Fruit fly (Drosophila melanogaster) whole organism, wandering third instar larva: ENCODE results near the gene bai.

ENCODE experiments used
- CrebA ChIP-seq: fragments of 200-800 bp; sonication (Bioruptor generic); optimal IDR thresholded peaks from 2 replicates; lab custom pipeline; 2016; ENCODE audit warnings: missing biosample characterization, mild to moderate bottlenecking, missing genetic modification characterization, borderline replicate concordance
- GATAd ChIP-seq: sonication (Bioruptor generic); optimal IDR thresholded peaks from 2 replicates; lab custom pipeline; 2016; ENCODE audit warnings: missing biosample characterization, missing genetic modification characterization
- HLH106 ChIP-seq: fragments of 200-800 bp; optimal IDR thresholded peaks from 3 replicates; lab custom pipeline; 2019; ENCODE audit warnings: missing biosample characterization, mild to moderate bottlenecking, missing genetic modification characterization, moderate library complexity
- Hnf4 ChIP-seq: fragments of 200-800 bp; sonication (Bioruptor generic); optimal IDR thresholded peaks from 2 replicates; lab custom pipeline; 2016; ENCODE audit warnings: missing biosample characterization, mild to moderate bottlenecking, missing genetic modification characterization
- Hr78 ChIP-seq: fragments of >200 bp; optimal IDR thresholded peaks from 2 replicates; lab custom pipeline; 2017; ENCODE audit warnings: missing biosample characterization, missing genetic modification characterization
- Hr83 ChIP-seq: fragments of 200-300 bp; sonication (Bioruptor generic); optimal IDR thresholded peaks from 2 replicates; lab custom pipeline; 2016; ENCODE audit warnings: missing biosample characterization, mild to moderate bottlenecking, missing genetic modification characterization, moderate library complexity; ENCODE audit not compliant: poor library complexity, severe bottlenecking
- Jra ChIP-seq: sonication (Bioruptor generic); optimal IDR thresholded peaks from 2 replicates; lab custom pipeline; 2016; ENCODE audit warnings: missing biosample characterization, missing genetic modification characterization
- Mio ChIP-seq: sonication (Bioruptor generic); optimal IDR thresholded peaks from 2 replicates; lab custom pipeline; 2016; ENCODE audit warnings: missing biosample characterization, missing genetic modification characterization
- Rel ChIP-seq, 2 experiments: fragments of 200-800 bp; sonication (Bioruptor generic) in 1 of 2; optimal IDR thresholded peaks; 2 replicates in 1 of 2; 3 replicates in 1 of 2; lab custom pipeline; 2016 to 2019; ENCODE audit warnings: mild to moderate bottlenecking in 2 of 2, missing biosample characterization in 2 of 2, missing genetic modification characterization in 2 of 2, moderate library complexity in 1 of 2
- Sp1 ChIP-seq: fragments of 200-800 bp; sonication (Bioruptor generic); optimal IDR thresholded peaks from 3 replicates; lab custom pipeline; 2019; ENCODE audit warnings: missing biosample characterization, mild to moderate bottlenecking, missing genetic modification characterization, moderate library complexity
- Vsx2 ChIP-seq: fragments of 200-300, 225-300 bp; sonication (Bioruptor generic); optimal IDR thresholded peaks from 2 replicates; lab custom pipeline; 2018; ENCODE audit warnings: missing biosample characterization, missing genetic modification characterization; ENCODE audit not compliant: partially characterized antibody
- dl ChIP-seq, 2 experiments: fragments of 175-275, 200-275 bp in 1 of 2; fragments of 200-275 bp in 1 of 2; sonication (Bioruptor generic); optimal IDR thresholded peaks; lab custom pipeline; 2018; ENCODE audit warnings: mild to moderate bottlenecking in 2 of 2, missing biosample characterization in 2 of 2, missing genetic modification characterization in 2 of 2, moderate library complexity in 2 of 2; ENCODE audit not compliant: partially characterized antibody in 2 of 2, insufficient read depth in 1 of 2
- dmrt93B ChIP-seq: fragments of 200-800 bp; sonication (Bioruptor generic); optimal IDR thresholded peaks from 2 replicates; lab custom pipeline; 2018; ENCODE audit warnings: missing biosample characterization, mild to moderate bottlenecking, missing genetic modification characterization
- dsf ChIP-seq: sonication (Bioruptor generic); optimal IDR thresholded peaks from 2 replicates; lab custom pipeline; 2016; ENCODE audit warnings: missing biosample characterization, missing genetic modification characterization, borderline replicate concordance
- foxo ChIP-seq, 2 experiments: fragments of 200-800 bp; sonication (Bioruptor generic); optimal IDR thresholded peaks; 2 replicates in 1 of 2; 3 replicates in 1 of 2; lab custom pipeline; 2016 to 2017; ENCODE audit warnings: missing biosample characterization in 2 of 2, missing genetic modification characterization in 2 of 2
- h ChIP-seq: fragments of 200-800 bp; sonication (Bioruptor generic); optimal IDR thresholded peaks from 3 replicates; lab custom pipeline; 2016; ENCODE audit warnings: missing biosample characterization, mild to moderate bottlenecking, missing genetic modification characterization
- pan ChIP-seq: fragments of >200 bp; optimal IDR thresholded peaks from 2 replicates; lab custom pipeline; 2017
- psq ChIP-seq: fragments of 200-800 bp; sonication (Bioruptor generic); optimal IDR thresholded peaks from 3 replicates; lab custom pipeline; 2017; ENCODE audit warnings: missing biosample characterization, mild to moderate bottlenecking, missing genetic modification characterization, moderate library complexity
- sage ChIP-seq: fragments of 200-800 bp; sonication (Bioruptor generic); optimal IDR thresholded peaks from 2 replicates; lab custom pipeline; 2016; ENCODE audit warnings: missing biosample characterization, mild to moderate bottlenecking, missing genetic modification characterization
- sv ChIP-seq: fragments of 200-800 bp; sonication (Bioruptor generic); optimal IDR thresholded peaks from 3 replicates; lab custom pipeline; 2016; ENCODE audit warnings: missing biosample characterization, missing genetic modification characterization
- tai ChIP-seq: sonication (Bioruptor generic); optimal IDR thresholded peaks from 2 replicates; lab custom pipeline; 2016; ENCODE audit warnings: missing biosample characterization, missing genetic modification characterization
- usp ChIP-seq: fragments of >200 bp; optimal IDR thresholded peaks from 2 replicates; lab custom pipeline; 2017; ENCODE audit warnings: missing biosample characterization, missing genetic modification characterization

Gene bai

DNA sequence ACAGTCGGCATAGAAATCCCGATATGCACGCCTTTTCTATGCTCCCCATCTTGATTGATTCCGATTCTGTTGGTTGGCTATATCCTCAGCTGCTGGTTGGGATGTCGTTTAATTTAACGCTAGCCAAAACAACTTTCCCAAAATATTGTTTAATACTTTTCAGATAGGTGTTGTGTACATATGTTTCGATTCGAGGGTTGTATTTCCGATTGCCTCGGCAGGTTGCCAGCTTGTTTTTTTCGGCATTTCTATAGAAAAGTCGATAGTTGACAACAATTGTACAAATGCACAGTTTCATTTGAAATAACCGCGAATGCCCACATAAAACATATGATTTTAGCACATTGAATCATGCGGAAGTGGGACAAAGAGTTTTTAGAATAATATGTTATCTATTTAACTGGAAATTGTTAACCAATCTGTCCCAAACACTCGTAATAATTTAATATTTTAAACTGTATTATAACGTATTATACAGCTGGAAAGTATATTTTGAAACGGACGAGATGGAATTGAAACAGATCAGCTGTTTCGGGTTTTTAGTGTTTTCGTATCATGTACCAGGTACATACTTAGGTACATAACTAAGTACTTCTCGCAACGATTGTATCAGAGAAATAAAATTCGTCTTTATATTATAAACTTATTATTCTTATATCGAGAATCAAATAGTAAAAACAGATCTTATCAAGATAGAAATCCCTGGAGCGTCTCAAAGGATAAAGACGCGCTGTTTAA, 15.4 kb downstream of the bai start, which contains the start of gene CG31109 (continued):
- TF ChIP-seq psq (GFP tag; lab: Kevin White, UChicago), result no peak
- peak; percentile 41 for TF ChIP-seq Hr83 (GFP tag; lab: Kevin White, UChicago)
- TF ChIP-seq Mio (GFP tag; lab: Kevin White, UChicago), result no peak

DNA sequence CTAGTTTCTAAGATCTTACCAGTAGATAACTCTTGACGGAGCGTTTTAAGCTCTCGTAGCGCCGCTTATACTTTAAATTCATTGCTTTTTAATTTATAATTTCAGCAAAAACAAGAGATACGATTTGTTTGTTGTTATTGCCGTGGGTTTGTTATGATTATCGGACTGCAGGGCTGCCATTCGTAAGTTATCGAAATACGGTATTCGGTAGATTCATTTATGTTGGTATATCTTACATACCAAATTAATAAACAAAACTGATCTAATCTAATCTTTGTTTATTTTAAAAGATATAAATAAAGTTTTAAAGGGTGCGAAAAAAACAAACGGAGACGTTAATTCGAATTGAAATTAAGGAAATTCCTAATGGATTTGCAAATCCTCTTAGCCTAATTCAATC, 16.8 kb downstream of the bai start, which contains the start of the genes CG31111 and stac:
Gene CG31111, minus strand, starts transcription at position 162 of the 400 bp plus-strand sequence.
Gene stac, plus strand, starts transcription at position 271 of the 400 bp plus-strand sequence.
- TF ChIP-seq Rel (GFP tag; optimal IDR thresholded peaks at IDR 0.05; lab: Kevin White, UChicago) (no peak), Rel (tag; optimal IDR thresholded peaks at IDR 0.05; lab: Kevin White, UChicago) (peak; percentile 22), Hr78 (GFP tag; lab: Kevin White, UChicago) (no peak), dsf (GFP tag; lab: Kevin White, UChicago) (no peak), Sp1 (GFP tag; lab: Kevin White, UChicago) (no peak), sage (GFP tag; lab: Kevin White, UChicago) (peak; percentile 52), Vsx2 (GFP tag; lab: Kevin White, UChicago) (no peak), CrebA (no peak)

DNA sequence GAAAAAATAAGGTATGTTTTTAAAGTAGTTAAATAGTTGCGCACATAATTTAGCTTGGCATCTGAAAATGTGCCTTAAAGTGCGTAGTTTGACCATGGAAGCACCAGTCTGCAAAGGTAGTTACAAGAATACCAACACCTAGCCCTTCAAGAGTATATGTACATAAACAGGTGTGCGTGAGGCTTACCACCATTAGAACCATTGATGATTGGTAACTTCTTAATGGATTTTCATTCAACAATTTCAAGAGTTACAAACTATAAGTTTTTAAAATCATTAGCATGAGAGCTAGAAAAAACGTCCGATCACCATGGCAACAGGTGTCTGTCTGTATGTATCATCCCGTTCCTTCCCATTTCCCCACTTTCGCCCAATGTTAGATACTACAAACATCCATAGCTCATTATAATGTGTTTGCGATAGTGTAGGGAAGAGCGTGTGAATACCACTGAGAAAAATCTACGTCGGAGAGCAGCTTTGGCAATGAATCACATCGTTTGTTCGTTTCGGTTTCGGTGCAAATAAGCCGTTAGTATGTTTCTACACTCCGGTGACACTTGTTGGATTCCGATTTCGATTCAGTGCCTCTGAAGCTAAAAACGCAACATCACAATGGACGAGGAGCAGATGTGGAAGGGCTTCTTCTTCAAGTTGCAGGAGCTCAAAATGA, 17.4 kb downstream of the bai start:
- TF ChIP-seq Rel (GFP tag; optimal IDR thresholded peaks at IDR 0.05; lab: Kevin White, UChicago), result no peak
- peak; percentile 72 for TF ChIP-seq Rel (tag; optimal IDR thresholded peaks at IDR 0.05; lab: Kevin White, UChicago)
- TF ChIP-seq Hr83 (GFP tag; lab: Kevin White, UChicago), result no peak

DNA sequence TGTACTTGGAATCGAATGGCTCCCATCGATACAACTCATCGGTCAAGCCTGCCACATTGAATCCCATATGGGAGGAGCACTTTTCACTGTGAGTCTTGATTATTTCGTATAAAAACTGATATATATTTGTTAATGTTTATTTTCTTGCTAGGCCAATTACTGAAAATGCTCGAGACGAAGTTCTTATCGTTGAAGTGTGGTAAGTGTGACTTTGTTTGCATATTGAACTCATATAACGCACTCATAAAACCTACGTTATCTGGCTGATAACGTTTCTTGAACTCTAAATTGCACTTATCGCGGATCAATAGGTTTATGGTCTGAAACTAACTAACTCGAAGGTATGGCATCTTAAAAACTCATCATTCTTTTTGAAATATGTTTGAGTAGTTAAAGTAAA, 21.3 kb downstream of the bai start:
- TF ChIP-seq Hr78 (GFP tag; lab: Kevin White, UChicago) (no peak), foxo (GFP tag; optimal IDR thresholded peaks at IDR 0.05; lab: Kevin White, UChicago) (no peak), pan (lab: Kevin White, UChicago) (no peak), dmrt93B (GFP tag; lab: Kevin White, UChicago) (no peak), dsf (GFP tag; lab: Kevin White, UChicago) (no peak), Hnf4 (GFP tag; lab: Kevin White, UChicago) (no peak), tai (GFP tag; lab: Kevin White, UChicago) (no peak), dl (GFP tag; optimal IDR thresholded peaks at IDR 0.05; lab: Kevin White, UChicago; ENCODE audit: insufficient read depth in 1 of 2, partially characterized antibody in 2 of 2) (no peak)
- TF ChIP-seq, all 38 proteins: peak for 0

DNA sequence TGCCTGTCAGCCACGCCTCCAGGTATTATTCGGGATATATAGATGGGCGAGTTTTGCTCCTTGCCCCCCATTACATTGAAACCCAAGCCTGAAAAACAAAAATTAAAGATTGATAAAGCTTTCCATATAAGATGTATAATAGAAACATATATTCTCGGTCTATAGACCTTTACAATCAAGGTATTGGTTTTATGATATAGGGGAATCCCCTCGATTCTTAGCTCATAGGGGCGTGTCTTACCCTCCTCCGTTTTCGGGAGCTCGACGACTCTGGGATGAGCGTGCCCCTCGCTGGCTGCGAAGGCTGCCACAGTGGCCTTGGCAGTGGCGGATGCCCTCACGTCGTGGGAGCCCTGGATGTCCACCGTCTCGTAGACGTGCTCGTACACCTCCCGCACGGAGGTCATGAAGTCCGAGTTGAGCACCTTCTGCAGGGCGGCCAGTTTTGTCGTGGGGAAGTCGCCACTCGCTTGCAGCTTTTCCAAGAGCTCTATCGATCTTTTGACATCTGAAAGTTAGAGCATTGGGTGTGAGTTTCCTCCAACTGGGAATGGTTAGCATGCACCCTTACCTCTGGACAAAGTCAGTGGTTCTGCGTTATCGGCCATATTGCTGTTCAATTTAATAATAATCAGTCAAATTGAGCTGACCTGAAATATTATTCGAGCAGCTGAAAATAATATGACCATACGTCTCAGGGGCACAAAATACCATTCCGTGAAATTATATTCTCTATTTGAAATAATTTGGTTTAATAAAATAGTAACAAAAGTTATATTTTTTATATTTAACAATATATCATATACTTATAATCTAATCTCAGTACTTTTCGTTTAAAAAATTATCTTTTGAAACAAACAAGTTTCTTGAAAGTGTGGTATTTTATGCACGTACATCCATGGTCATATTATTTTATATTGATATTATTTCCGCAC, 26.0 kb downstream of the bai start, which contains the start of the genes veli and PQBP1:
Gene veli, minus strand, starts transcription at position 685 of the 935 bp plus-strand sequence.
Gene PQBP1, plus strand, starts transcription at position 885 of the 935 bp plus-strand sequence.
- no peak for TF ChIP-seq HLH106
- TF ChIP-seq Rel (GFP tag; optimal IDR thresholded peaks at IDR 0.05; lab: Kevin White, UChicago), result no peak
- TF ChIP-seq Rel (tag; optimal IDR thresholded peaks at IDR 0.05; lab: Kevin White, UChicago), result peak; percentile 95
- TF ChIP-seq, all 38 proteins: peak for 1

DNA sequence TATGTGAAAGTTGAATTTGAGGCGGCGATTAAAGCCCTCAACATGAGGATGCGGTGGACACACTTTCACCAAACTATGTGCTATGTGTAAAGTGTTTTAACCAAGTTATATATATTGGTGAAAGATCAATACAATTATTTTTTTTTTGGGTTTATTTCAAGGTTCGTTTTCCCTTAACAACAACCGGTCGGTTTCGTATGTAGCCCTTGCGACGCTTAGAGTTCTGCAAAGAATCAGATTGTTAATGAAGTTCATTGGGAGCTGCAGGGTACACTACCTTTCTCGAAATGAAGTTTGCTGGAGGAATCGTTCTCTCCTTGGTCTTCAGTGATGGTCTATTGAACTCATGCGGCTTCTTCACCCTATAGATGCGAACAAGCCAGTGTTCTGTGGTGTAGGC, 27.7 kb downstream of the bai start:
- TF ChIP-seq dsf (GFP tag; lab: Kevin White, UChicago), result no peak
- no peak for TF ChIP-seq h (GFP tag; lab: Kevin White, UChicago)
- TF ChIP-seq Vsx2 (GFP tag; lab: Kevin White, UChicago), result no peak
- TF ChIP-seq Sp1 (GFP tag; lab: Kevin White, UChicago), result no peak
- no peak for TF ChIP-seq sv (GFP tag; lab: Kevin White, UChicago)
- no peak for TF ChIP-seq Jra
- TF ChIP-seq GATAd (GFP tag; lab: Kevin White, UChicago), result no peak
- TF ChIP-seq usp (GFP tag; lab: Kevin White, UChicago), result no peak
